Fruit fly (Drosophila melanogaster): ENCODE data around the gene ana1.

Gene ana1

DNA sequence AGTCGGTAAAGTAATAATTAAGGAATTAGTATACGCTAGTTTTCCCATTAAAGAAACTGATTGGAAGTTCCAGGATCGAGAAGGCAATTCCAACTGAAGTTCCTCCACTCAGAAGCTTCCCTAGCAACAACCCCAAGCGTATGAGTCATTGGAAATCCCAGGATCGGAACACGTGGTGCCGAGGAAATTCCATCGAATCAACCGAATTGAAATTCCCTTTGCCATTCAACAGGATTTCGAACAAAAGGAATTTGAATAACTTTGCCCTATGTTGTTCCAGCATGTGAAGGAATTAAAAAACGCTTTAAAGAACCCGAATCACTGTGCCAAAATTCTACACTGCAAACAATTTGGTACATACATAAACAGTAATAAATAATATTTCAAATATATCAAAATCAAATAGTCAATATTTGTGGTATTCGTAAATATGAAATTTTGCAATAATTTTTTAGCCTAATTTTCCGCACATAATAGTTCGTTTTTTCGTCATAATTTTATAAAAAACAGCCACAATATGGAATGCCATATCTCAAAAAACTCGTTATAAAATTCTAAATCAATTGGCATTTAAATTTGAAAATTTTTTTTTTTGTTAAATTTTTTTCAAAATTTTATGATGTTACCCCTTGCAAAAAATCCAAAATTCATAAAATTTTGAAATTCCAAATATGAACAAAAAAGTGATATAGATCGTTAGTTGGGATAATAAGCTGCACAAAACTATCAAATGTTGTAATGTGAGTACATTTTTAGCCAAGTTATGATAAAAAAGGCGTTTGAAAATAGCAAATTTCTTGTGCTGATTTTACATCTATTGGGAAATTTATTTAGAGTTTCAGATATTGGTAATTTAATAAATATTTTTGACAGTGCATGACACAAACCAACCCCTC, 49.9 kb downstream of the ana1 start:
- peak; percentile 44 for TF ChIP-seq esn (GFP tag; optimal IDR thresholded peaks at IDR 0.05)
- TF ChIP-seq Eip75B (GFP tag; optimal IDR thresholded peaks at IDR 0.05): no peak
- peak; percentile 29 for TF ChIP-seq Met (GFP tag; optimal IDR thresholded peaks at IDR 0.05)
- peak; percentile 5 for TF ChIP-seq CG10631 (GFP tag; optimal IDR thresholded peaks at IDR 0.05)
- no peak for TF ChIP-seq CG15336 (GFP tag; IDR thresholded peaks at IDR 0.05)
- no peak for TF ChIP-seq Lpt (GFP tag; optimal IDR thresholded peaks at IDR 0.05)
- TF ChIP-seq spab (GFP tag; optimal IDR thresholded peaks at IDR 0.05): no peak
- TF ChIP-seq Hr38 (GFP tag; optimal IDR thresholded peaks at IDR 0.05): no peak
- no peak for TF ChIP-seq pdm3 (GFP tag; optimal IDR thresholded peaks at IDR 0.05)
- TF ChIP-seq Sox14 (GFP tag; optimal IDR thresholded peaks at IDR 0.05): no peak
- TF ChIP-seq svp (GFP tag): peak; percentile 56
- TF ChIP-seq CG34406 (GFP tag; optimal IDR thresholded peaks at IDR 0.05): no peak
- no peak for TF ChIP-seq CG11294 (GFP tag; IDR thresholded peaks at IDR 0.05)
- TF ChIP-seq Eip78C (GFP tag): peak; percentile 68
- TF ChIP-seq Smox (GFP tag; optimal IDR thresholded peaks at IDR 0.05): peak; percentile 27
- no peak for TF ChIP-seq eg (GFP tag; IDR thresholded peaks at IDR 0.05)
- no peak for TF ChIP-seq ss (GFP tag; optimal IDR thresholded peaks at IDR 0.05)
- TF ChIP-seq CG8632 (GFP tag; optimal IDR thresholded peaks at IDR 0.05): no peak
- no peak for TF ChIP-seq Blimp-1 (GFP tag; optimal IDR thresholded peaks at IDR 0.05)
- TF ChIP-seq Ets21C (GFP tag; optimal IDR thresholded peaks at IDR 0.05): no peak
- no peak for TF ChIP-seq Eip93F (GFP tag; optimal IDR thresholded peaks at IDR 0.05)
- TF ChIP-seq CG9139 (GFP tag; optimal IDR thresholded peaks at IDR 0.05): no peak
- no peak for TF ChIP-seq CG1621 (tag; optimal IDR thresholded peaks at IDR 0.05)
- no peak for TF ChIP-seq CG11762 (GFP tag; optimal IDR thresholded peaks at IDR 0.05; ENCODE audit: insufficient read depth)
- no peak for TF ChIP-seq Hr39 (GFP tag; optimal IDR thresholded peaks at IDR 0.05)
- no peak for TF ChIP-seq Ets96B (tag; optimal IDR thresholded peaks at IDR 0.05)
- TF ChIP-seq CG32006 (GFP tag; optimal IDR thresholded peaks at IDR 0.05): peak; percentile 6
- no peak for TF ChIP-seq topi (GFP tag; optimal IDR thresholded peaks at IDR 0.05)
- TF ChIP-seq cyc (GFP tag; optimal IDR thresholded peaks at IDR 0.05): no peak
- no peak for TF ChIP-seq CG11902 (GFP tag; optimal IDR thresholded peaks at IDR 0.05)
- TF ChIP-seq fd85E (GFP tag; optimal IDR thresholded peaks at IDR 0.05): no peak
- TF ChIP-seq CG10669 (GFP tag; optimal IDR thresholded peaks at IDR 0.05): no peak
- TF ChIP-seq CG8119 (GFP tag; IDR thresholded peaks at IDR 0.05): no peak
- no peak for TF ChIP-seq OdsH (GFP tag; optimal IDR thresholded peaks at IDR 0.05)
- TF ChIP-seq lz (GFP tag; optimal IDR thresholded peaks at IDR 0.05): peak; percentile 17
- TF ChIP-seq CG6792 (GFP tag; optimal IDR thresholded peaks at IDR 0.05): no peak
- peak; percentile 20 for TF ChIP-seq CG31627 (GFP tag; optimal IDR thresholded peaks at IDR 0.05)
- TF ChIP-seq CG16779 (tag; optimal IDR thresholded peaks at IDR 0.05): no peak

DNA sequence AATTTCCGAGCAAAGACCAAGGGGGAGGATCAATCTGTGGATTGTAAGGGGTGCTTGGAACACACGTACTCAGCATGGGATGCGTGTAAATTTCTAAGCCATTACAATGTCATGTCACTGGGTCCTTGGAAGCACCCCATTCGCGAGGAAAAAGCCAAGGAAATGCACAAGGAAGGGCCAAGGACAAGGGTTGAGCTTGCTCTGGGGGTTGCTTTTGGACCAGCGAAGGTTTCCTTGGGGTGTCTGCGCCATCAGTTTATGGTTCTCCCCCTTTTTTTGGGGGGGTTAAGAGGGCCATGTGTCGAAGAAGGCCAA, 50.5 kb downstream of the ana1 start:
- no peak for TF ChIP-seq net (GFP tag; optimal IDR thresholded peaks at IDR 0.05)
- TF ChIP-seq CG9139 (GFP tag; optimal IDR thresholded peaks at IDR 0.05): no peak
- TF ChIP-seq Eip93F (GFP tag; optimal IDR thresholded peaks at IDR 0.05): no peak
- TF ChIP-seq CG4318 (GFP tag; optimal IDR thresholded peaks at IDR 0.05): no peak
- no peak for TF ChIP-seq CG34406 (GFP tag; optimal IDR thresholded peaks at IDR 0.05)
- no peak for TF ChIP-seq CG11762 (GFP tag; optimal IDR thresholded peaks at IDR 0.05; ENCODE audit: insufficient read depth)
